Fruit fly (Drosophila melanogaster) S2 (cell line): ENCODE measurements around the gene CG7394.

Experiments used
- CG8478 ChIP-seq: fragments of >200 bp; optimal IDR thresholded peaks from 2 replicates; lab custom pipeline; 2018
- CTCF ChIP-seq, 2 experiments: fragments of >200 bp; optimal IDR thresholded peaks; 2 replicates each; lab custom pipeline; 2018

The CG7394 gene

dm6 chr3L:11533704-11534319 lies 28.0 kb upstream of the CG7394 start:
- TF ChIP-seq CG8478 (lab: Kevin White, UChicago), result no peak
- TF ChIP-seq CTCF (optimal IDR thresholded peaks at IDR 0.05; lab: Kevin White, UChicago), result no peak

dm6 chr3L:11534391-11535246 lies 27.2 kb upstream of the CG7394 start:
- no peak for TF ChIP-seq CG8478 (lab: Kevin White, UChicago)
- no peak for TF ChIP-seq CTCF (optimal IDR thresholded peaks at IDR 0.05; lab: Kevin White, UChicago)

dm6 chr3L:11536132-11536531 lies 25.7 kb upstream of the CG7394 start:
- TF ChIP-seq CG8478 (lab: Kevin White, UChicago) (no peak), CTCF (optimal IDR thresholded peaks at IDR 0.05; lab: Kevin White, UChicago) (no peak)

dm6 chr3L:11536767-11537419 lies 24.9 kb upstream of the CG7394 start:
- TF ChIP-seq CG8478 (lab: Kevin White, UChicago) (no peak), CTCF (optimal IDR thresholded peaks at IDR 0.05; lab: Kevin White, UChicago) (no peak)

- TF ChIP-seq CTCF (optimal IDR thresholded peaks at IDR 0.05; lab: Kevin White, UChicago) (no peak), CG8478 (lab: Kevin White, UChicago) (no peak)
Measured at dm6 chr3L:11539511-11540329, 22.1 kb upstream of the CG7394 start.

- TF ChIP-seq CTCF (optimal IDR thresholded peaks at IDR 0.05; lab: Kevin White, UChicago) (no peak), CG8478 (lab: Kevin White, UChicago) (no peak)
Measured at dm6 chr3L:11540330-11540702, 21.5 kb upstream of the CG7394 start.

dm6 chr3L:11542437-11542836 lies 19.4 kb upstream of the CG7394 start:
- TF ChIP-seq CTCF (optimal IDR thresholded peaks at IDR 0.05; lab: Kevin White, UChicago), result no peak
- no peak for TF ChIP-seq CG8478 (lab: Kevin White, UChicago)

dm6 chr3L:11542948-11543347 lies 18.8 kb upstream of the CG7394 start:
- TF ChIP-seq CTCF (optimal IDR thresholded peaks at IDR 0.05; lab: Kevin White, UChicago) (no peak), CG8478 (lab: Kevin White, UChicago) (no peak)

dm6 chr3L:11543681-11544299 lies 18.0 kb upstream of the CG7394 start:
- TF ChIP-seq CTCF (optimal IDR thresholded peaks at IDR 0.05; lab: Kevin White, UChicago), result no peak
- no peak for TF ChIP-seq CG8478 (lab: Kevin White, UChicago)

- no peak for TF ChIP-seq CTCF (optimal IDR thresholded peaks at IDR 0.05; lab: Kevin White, UChicago)
- TF ChIP-seq CG8478 (lab: Kevin White, UChicago), result no peak
Measured at dm6 chr3L:11547302-11547994, 14.3 kb upstream of the CG7394 start.

dm6 chr3L:11548009-11548408 lies 13.8 kb upstream of the CG7394 start:
- TF ChIP-seq CTCF (optimal IDR thresholded peaks at IDR 0.05; lab: Kevin White, UChicago) (no peak), CG8478 (lab: Kevin White, UChicago) (no peak)

- TF ChIP-seq CTCF (optimal IDR thresholded peaks at IDR 0.05; lab: Kevin White, UChicago), result no peak
- TF ChIP-seq CG8478 (lab: Kevin White, UChicago), result no peak
Measured at dm6 chr3L:11549432-11549831, 12.4 kb upstream of the CG7394 start.

- TF ChIP-seq CG8478 (lab: Kevin White, UChicago) (no peak), CTCF (optimal IDR thresholded peaks at IDR 0.05; lab: Kevin White, UChicago) (no peak)
Measured at dm6 chr3L:11550359-11551056, 11.3 kb upstream of the CG7394 start.
